Fruit fly (Drosophila melanogaster) whole organism, embryonic: ENCODE data around the gene TFAM.
A peak's percentile ranks its signal among the peaks of the same experiment; 100 is the strongest.

Experiments
- Antp ChIP-seq: fragments of 200-800 bp; sonication (Bioruptor generic); optimal IDR thresholded peaks from 3 replicates; lab custom pipeline; 2016; ENCODE audit warnings: missing biosample characterization, missing genetic modification characterization
- BEAF-32 ChIP-seq: fragments of 200-800 bp; sonication (Bioruptor generic); optimal IDR thresholded peaks from 3 replicates; lab custom pipeline; 2017; ENCODE audit warnings: missing biosample characterization, missing genetic modification characterization, mild to moderate bottlenecking, moderate library complexity, missing genetic modification reagents
- Blimp-1 ChIP-seq: fragments of 200-800 bp; sonication (Bioruptor generic); optimal IDR thresholded peaks from 3 replicates; lab custom pipeline; 2018; ENCODE audit warnings: missing biosample characterization, missing genetic modification characterization, mild to moderate bottlenecking, moderate library complexity, missing genetic modification reagents
- C15 ChIP-seq: fragments of 200-800 bp; sonication (Bioruptor generic); IDR thresholded peaks from 3 replicates; pipeline ENCODE4 v1.3.6; 2022; ENCODE audit warnings: missing biosample characterization, missing genetic modification characterization
- CG11398 ChIP-seq: fragments of 200-800 bp; sonication (Bioruptor generic); optimal IDR thresholded peaks from 2 replicates; lab custom pipeline; 2016; ENCODE audit warnings: missing biosample characterization, missing genetic modification characterization
- CG11696 ChIP-seq: fragments of 200-800 bp; sonication (Bioruptor generic); IDR thresholded peaks from 2 replicates; pipeline ENCODE4 v1.3.6; 2022; ENCODE audit warnings: missing biosample characterization, missing genetic modification characterization
- CG12155 ChIP-seq: fragments of 200-800 bp; sonication (Bioruptor generic); optimal IDR thresholded peaks from 3 replicates; lab custom pipeline; 2016; ENCODE audit warnings: missing biosample characterization, missing genetic modification characterization
- CG13287 ChIP-seq: fragments of 200-800 bp; sonication (Bioruptor generic); IDR thresholded peaks from 2 replicates; pipeline ENCODE4 v1.3.6; 2022; ENCODE audit warnings: missing biosample characterization, missing genetic modification characterization; ENCODE audit not compliant: partially characterized antibody
- CG13424 ChIP-seq: fragments of 200-800 bp; sonication (Bioruptor generic); optimal IDR thresholded peaks from 2 replicates; lab custom pipeline; 2019; ENCODE audit warnings: missing biosample characterization, mild to moderate bottlenecking, missing genetic modification characterization, moderate library complexity
- CG14710 ChIP-seq: fragments of 200-800 bp; sonication (Bioruptor generic); optimal IDR thresholded peaks from 3 replicates; lab custom pipeline; 2019; ENCODE audit warnings: missing biosample characterization, mild to moderate bottlenecking, missing genetic modification characterization, moderate library complexity
- CG1603 ChIP-seq: fragments of 200-800 bp; sonication (Bioruptor generic); optimal IDR thresholded peaks from 2 replicates; lab custom pipeline; 2019; ENCODE audit warnings: missing biosample characterization, mild to moderate bottlenecking, missing genetic modification characterization, moderate library complexity
- CG18599 ChIP-seq: fragments of 200-800 bp; sonication (Bioruptor generic); optimal IDR thresholded peaks from 3 replicates; lab custom pipeline; 2017; ENCODE audit warnings: missing biosample characterization, missing genetic modification characterization, mild to moderate bottlenecking, moderate library complexity, missing genetic modification reagents
- CG2199 ChIP-seq: fragments of 200-800 bp; sonication (Bioruptor generic); IDR thresholded peaks from 3 replicates; pipeline ENCODE4 v1.3.6; 2022; ENCODE audit warnings: missing biosample characterization, missing genetic modification characterization
- CG32532 ChIP-seq: fragments of 200-800 bp; sonication (Bioruptor generic); IDR thresholded peaks from 2 replicates; pipeline ENCODE4 v1.3.6; 2022; ENCODE audit warnings: missing biosample characterization, missing genetic modification characterization
- CG3838 ChIP-seq: fragments of 200-800 bp; sonication (Bioruptor generic); optimal IDR thresholded peaks from 3 replicates; lab custom pipeline; 2016; ENCODE audit warnings: missing biosample characterization, missing genetic modification characterization
- CG4424 ChIP-seq: fragments of 200-800 bp; sonication (Bioruptor generic); optimal IDR thresholded peaks from 3 replicates; lab custom pipeline; 2016; ENCODE audit warnings: missing biosample characterization, missing genetic modification characterization
- CG4820 ChIP-seq: fragments of 200-800 bp; sonication (Bioruptor generic); optimal IDR thresholded peaks from 3 replicates; lab custom pipeline; 2016; ENCODE audit warnings: missing biosample characterization, missing genetic modification characterization
- CG7839 ChIP-seq: fragments of 200-800 bp; sonication (Bioruptor generic); optimal IDR thresholded peaks from 3 replicates; lab custom pipeline; 2018; ENCODE audit warnings: missing biosample characterization, mild to moderate bottlenecking, missing genetic modification characterization, moderate library complexity
- CoRest ChIP-seq: fragments of 200-800 bp; sonication (Bioruptor generic); optimal IDR thresholded peaks from 3 replicates; lab custom pipeline; 2018; ENCODE audit warnings: missing biosample characterization, mild to moderate bottlenecking, missing genetic modification characterization, moderate library complexity
- D19B ChIP-seq: fragments of 200-800 bp; sonication (Bioruptor generic); optimal IDR thresholded peaks from 2 replicates; lab custom pipeline; 2017; ENCODE audit warnings: missing biosample characterization, mild to moderate bottlenecking, missing genetic modification characterization
- Dfd ChIP-seq, 2 experiments: fragments of >200 bp; optimal IDR thresholded peaks; 2 replicates each; lab custom pipeline; 2017; ENCODE audit warnings: missing biosample characterization in 2 of 2, missing genetic modification characterization in 2 of 2
- HLHmδ ChIP-seq: fragments of 200-800 bp; sonication (Bioruptor generic); optimal IDR thresholded peaks from 2 replicates; lab custom pipeline; 2018; ENCODE audit warnings: missing biosample characterization, mild to moderate bottlenecking, missing genetic modification characterization, moderate library complexity
- Hand ChIP-seq: fragments of 200-800 bp; sonication (Bioruptor generic); optimal IDR thresholded peaks from 2 replicates; lab custom pipeline; 2017; ENCODE audit warnings: mild to moderate bottlenecking, missing biosample characterization, missing genetic modification reagents, missing genetic modification characterization
- Hr51 ChIP-seq, 2 experiments: fragments of 200-800 bp; sonication (Bioruptor generic); optimal IDR thresholded peaks; 2 replicates in 1 of 2; 3 replicates in 1 of 2; lab custom pipeline; 2016 to 2018; ENCODE audit warnings: missing biosample characterization in 2 of 2, missing genetic modification characterization in 2 of 2, mild to moderate bottlenecking in 1 of 2, moderate library complexity in 1 of 2
- Med ChIP-seq: fragments of 200-800 bp; sonication (Bioruptor generic); peaks from one replicate; lab custom pipeline; 2016; ENCODE audit warnings: missing biosample characterization, missing genetic modification characterization, mild to moderate bottlenecking, inconsistent platforms, moderate library complexity
- Neu2 ChIP-seq: fragments of 200-800 bp; sonication (Bioruptor generic); optimal IDR thresholded peaks from 3 replicates; lab custom pipeline; 2016; ENCODE audit warnings: missing biosample characterization, missing genetic modification characterization, borderline replicate concordance
- Opbp ChIP-seq: fragments of 200-800 bp; sonication (Bioruptor generic); IDR thresholded peaks from 3 replicates; pipeline ENCODE4 v1.3.6; 2022; ENCODE audit warnings: missing biosample characterization, missing genetic modification characterization; ENCODE audit not compliant: partially characterized antibody
- ash1 ChIP-seq: fragments of 200-800 bp; sonication (Bioruptor generic); optimal IDR thresholded peaks from 2 replicates; lab custom pipeline; 2018; ENCODE audit warnings: missing biosample characterization, mild to moderate bottlenecking, missing genetic modification characterization
- corto ChIP-seq: fragments of 200-800 bp; sonication (Bioruptor generic); optimal IDR thresholded peaks from 2 replicates; lab custom pipeline; 2016; ENCODE audit warnings: missing biosample characterization, mild to moderate bottlenecking, missing genetic modification characterization, moderate library complexity
- croc ChIP-seq: fragments of 200-800 bp; sonication (Bioruptor generic); conservative IDR thresholded peaks from 3 replicates; pipeline ENCODE4 v1.3.6; 2022; ENCODE audit warnings: missing biosample characterization, missing genetic modification characterization
- dysf ChIP-seq: fragments of 200-800 bp; sonication (Bioruptor generic); IDR thresholded peaks from 3 replicates; pipeline ENCODE4 v1.3.6; 2022; ENCODE audit warnings: missing biosample characterization, missing genetic modification characterization
- esg ChIP-seq: fragments of 200-800 bp; sonication (Bioruptor generic); conservative IDR thresholded peaks from 2 replicates; pipeline ENCODE4 v1.3.6; 2022; ENCODE audit warnings: missing biosample characterization, missing genetic modification characterization
- ewg ChIP-seq: fragments of 200-800 bp; sonication (Bioruptor generic); optimal IDR thresholded peaks from 3 replicates; lab custom pipeline; 2017; ENCODE audit warnings: mild to moderate bottlenecking, missing biosample characterization, missing genetic modification reagents, missing genetic modification characterization
- eyg ChIP-seq: fragments of 200-800 bp; sonication (Bioruptor generic); optimal IDR thresholded peaks from 3 replicates; lab custom pipeline; 2016; ENCODE audit warnings: missing biosample characterization, missing genetic modification characterization
- fd64A ChIP-seq: fragments of 200-800 bp; sonication (Bioruptor generic); optimal IDR thresholded peaks from 3 replicates; lab custom pipeline; 2018; ENCODE audit warnings: missing biosample characterization, mild to moderate bottlenecking, missing genetic modification characterization
- fu2 ChIP-seq: fragments of 200-800 bp; sonication (Bioruptor generic); optimal IDR thresholded peaks from 2 replicates; lab custom pipeline; 2016; ENCODE audit warnings: missing biosample characterization, missing genetic modification characterization
- gem ChIP-seq: fragments of 200-800 bp; sonication (Bioruptor generic); optimal IDR thresholded peaks from 2 replicates; lab custom pipeline; 2019; ENCODE audit warnings: missing biosample characterization, mild to moderate bottlenecking, missing genetic modification characterization, moderate library complexity
- hb ChIP-seq: fragments of 200-800 bp; sonication (Bioruptor generic); IDR thresholded peaks from 3 replicates; pipeline ENCODE4 v1.3.6; 2022; ENCODE audit warnings: missing biosample characterization, missing genetic modification characterization; ENCODE audit not compliant: partially characterized antibody
- hth ChIP-seq: fragments of >200 bp; optimal IDR thresholded peaks from 2 replicates; lab custom pipeline; 2017; ENCODE audit warnings: inconsistent platforms
- inv ChIP-seq: fragments of 200-800 bp; sonication (Bioruptor generic); IDR thresholded peaks from 2 replicates; pipeline ENCODE4 v1.3.6; 2022; ENCODE audit warnings: missing biosample characterization, missing genetic modification characterization; ENCODE audit not compliant: partially characterized antibody
- lbe ChIP-seq: fragments of 200-800 bp; sonication (Bioruptor generic); optimal IDR thresholded peaks from 2 replicates; lab custom pipeline; 2016; ENCODE audit warnings: missing biosample characterization, mild to moderate bottlenecking, missing genetic modification characterization
- p53 ChIP-seq: fragments of 200-800 bp; sonication (Bioruptor generic); optimal IDR thresholded peaks from 2 replicates; lab custom pipeline; 2016; ENCODE audit warnings: missing biosample characterization, missing genetic modification characterization
- schlank ChIP-seq: fragments of 200-800 bp; sonication (Bioruptor generic); optimal IDR thresholded peaks from 2 replicates; lab custom pipeline; 2018; ENCODE audit warnings: missing biosample characterization, mild to moderate bottlenecking, missing genetic modification characterization
- slp2 ChIP-seq: fragments of 200-800 bp; sonication (Bioruptor generic); optimal IDR thresholded peaks from 2 replicates; lab custom pipeline; 2016; ENCODE audit warnings: missing biosample characterization, missing genetic modification characterization
- sob ChIP-seq: fragments of 200-800 bp; sonication (Bioruptor generic); IDR thresholded peaks from 2 replicates; pipeline ENCODE4 v1.3.6; 2022; ENCODE audit warnings: missing biosample characterization, missing genetic modification characterization
- trh ChIP-seq: fragments of 200-800 bp; sonication (Bioruptor generic); optimal IDR thresholded peaks from 2 replicates; lab custom pipeline; 2016; ENCODE audit warnings: missing biosample characterization, missing genetic modification characterization
- tx ChIP-seq: fragments of 200-800 bp; sonication (Bioruptor generic); optimal IDR thresholded peaks from 2 replicates; lab custom pipeline; 2016; ENCODE audit warnings: missing biosample characterization, missing genetic modification characterization
- zen2 ChIP-seq: fragments of 200-800 bp; sonication (Bioruptor generic); IDR thresholded peaks from 3 replicates; pipeline ENCODE4 v1.3.6; 2022; ENCODE audit warnings: missing biosample characterization, missing genetic modification characterization; ENCODE audit not compliant: partially characterized antibody

Gene TFAM

dm6 chr3R:20556281-20557113 is 20.3 kb downstream of the TFAM start (continued):
- TF ChIP-seq Hand (GFP tag; lab: Kevin White, UChicago) (no peak), ewg (peak; percentile 3), BEAF-32 (no peak), fd64A (GFP tag; lab: Kevin White, UChicago) (no peak), Hr51 (GFP tag; optimal IDR thresholded peaks at IDR 0.05; lab: Kevin White, UChicago) (peak in 1 of 2 experiments; percentile 75), D19B (GFP tag; lab: Kevin White, UChicago) (peak; percentile 52), CG32532 (GFP tag; lab: Robert Waterston, UW) (peak; percentile 92), C15 (GFP tag; lab: Robert Waterston, UW) (0 out of 3 replicates have a peak, but pooled peaks have one; percentile 54), CoRest (tag; lab: Kevin White, UChicago) (peak; percentile 65), croc (peak; percentile 14; the same call in 1 of the 3 replicates), inv (GFP tag; lab: Robert Waterston, UW) (no peak), Antp (peak; percentile 7), fu2 (peak; percentile 7), eyg (GFP tag; lab: Kevin White, UChicago) (no peak), CG3838 (no peak), Dfd (GFP tag; optimal IDR thresholded peaks at IDR 0.05; lab: Kevin White, UChicago) (no peak), lbe (GFP tag; lab: Kevin White, UChicago) (no peak), CG7839 (peak; percentile 83), CG4424 (GFP tag; lab: Kevin White, UChicago) (peak; percentile 49), ash1 (GFP tag; lab: Kevin White, UChicago) (no peak), Neu2 (GFP tag; lab: Kevin White, UChicago) (no peak), dysf (peak; percentile 86), Opbp (GFP tag; lab: Robert Waterston, UW) (no peak), CG12155 (GFP tag; lab: Kevin White, UChicago) (peak; percentile 54), CG11696 (GFP tag; lab: Robert Waterston, UW) (peak; percentile 11; the same call in 1 of the 2 replicates), Med (GFP tag; lab: Kevin White, UChicago) (peak; percentile 88), hb (GFP tag; lab: Robert Waterston, UW) (no peak), hth (no peak), CG18599 (GFP tag; lab: Kevin White, UChicago) (peak; percentile 55), CG14710 (peak; percentile 18), corto (GFP tag; lab: Kevin White, UChicago) (no peak), trh (GFP tag; lab: Kevin White, UChicago) (no peak), CG13287 (GFP tag; lab: Robert Waterston, UW) (no peak), tx (GFP tag; lab: Kevin White, UChicago) (no peak), gem (tag; lab: Kevin White, UChicago) (peak; percentile 77), CG4820 (GFP tag; lab: Kevin White, UChicago) (peak; percentile 57), CG11398 (GFP tag; lab: Kevin White, UChicago) (no peak), Blimp-1 (GFP tag; lab: Kevin White, UChicago) (peak; percentile 38), CG13424 (tag; lab: Kevin White, UChicago) (peak; percentile 41), slp2 (GFP tag; lab: Kevin White, UChicago) (peak; percentile 1), schlank (tag; lab: Kevin White, UChicago) (no peak), CG2199 (GFP tag; lab: Robert Waterston, UW) (no peak), esg (GFP tag; lab: Robert Waterston, UW) (peak; percentile 76), HLHmδ (no peak), CG1603 (tag; lab: Kevin White, UChicago) (no peak), sob (GFP tag; lab: Robert Waterston, UW) (peak; percentile 84), p53 (no peak), zen2 (GFP tag; lab: Robert Waterston, UW) (no peak)
